Fruit fly (Drosophila melanogaster) whole organism, embryonic: Measurements from ENCODE around the gene CG12379.
A peak's percentile ranks its signal among the peaks of the same experiment; 100 is the strongest.

Experiments
- Asciz ChIP-seq: fragments of 200-800 bp; sonication (Bioruptor generic); optimal IDR thresholded peaks from 2 replicates; lab custom pipeline; 2017; ENCODE audit warnings: missing biosample characterization, mild to moderate bottlenecking, missing genetic modification characterization, missing genetic modification reagents
- BEAF-32 ChIP-seq: fragments of 200-800 bp; sonication (Bioruptor generic); optimal IDR thresholded peaks from 3 replicates; lab custom pipeline; 2017; ENCODE audit warnings: missing biosample characterization, missing genetic modification characterization, mild to moderate bottlenecking, moderate library complexity, missing genetic modification reagents
- CG10321 ChIP-seq: fragments of 200-800 bp; sonication (Bioruptor generic); IDR thresholded peaks from 2 replicates; pipeline ENCODE4 v1.3.6; 2022; ENCODE audit warnings: missing biosample characterization, missing genetic modification characterization
- CG10543 ChIP-seq: fragments of 200-800 bp; sonication (Bioruptor generic); optimal IDR thresholded peaks from 3 replicates; lab custom pipeline; 2017; ENCODE audit warnings: missing biosample characterization, mild to moderate bottlenecking, missing genetic modification characterization, moderate library complexity
- CG11093 ChIP-seq: fragments of 200-800 bp; sonication (Bioruptor generic); IDR thresholded peaks from 3 replicates; pipeline ENCODE4 v1.3.6; 2022; ENCODE audit warnings: missing biosample characterization, missing genetic modification characterization
- CG12155 ChIP-seq: fragments of 200-800 bp; sonication (Bioruptor generic); optimal IDR thresholded peaks from 3 replicates; lab custom pipeline; 2016; ENCODE audit warnings: missing biosample characterization, missing genetic modification characterization
- CG12942 ChIP-seq: fragments of 200-800 bp; sonication (Bioruptor generic); optimal IDR thresholded peaks from 3 replicates; lab custom pipeline; 2016; ENCODE audit warnings: missing biosample characterization, missing genetic modification characterization
- CG13296 ChIP-seq: fragments of 200-800 bp; sonication (Bioruptor generic); optimal IDR thresholded peaks from 3 replicates; lab custom pipeline; 2018; ENCODE audit warnings: missing biosample characterization, mild to moderate bottlenecking, missing genetic modification characterization
- CG16813 ChIP-seq: fragments of 200-800 bp; sonication (Bioruptor generic); IDR thresholded peaks from 3 replicates; pipeline ENCODE4 v1.3.6; 2022; ENCODE audit warnings: missing biosample characterization, missing genetic modification characterization; ENCODE audit not compliant: partially characterized antibody
- CG16863 ChIP-seq: fragments of 200-800 bp; sonication (Bioruptor generic); optimal IDR thresholded peaks from 3 replicates; lab custom pipeline; 2016; ENCODE audit warnings: missing biosample characterization, missing genetic modification characterization
- CG17568 ChIP-seq: fragments of 200-800 bp; sonication (Bioruptor generic); optimal IDR thresholded peaks from 2 replicates; lab custom pipeline; 2018; ENCODE audit warnings: missing biosample characterization, mild to moderate bottlenecking, missing genetic modification characterization, moderate library complexity
- CG2120 ChIP-seq: fragments of 200-800 bp; sonication (Bioruptor generic); optimal IDR thresholded peaks from 3 replicates; lab custom pipeline; 2016; ENCODE audit warnings: missing biosample characterization, missing genetic modification characterization
- CG2678 ChIP-seq: fragments of 200-800 bp; sonication (Bioruptor generic); optimal IDR thresholded peaks from 3 replicates; lab custom pipeline; 2019; ENCODE audit warnings: missing biosample characterization, mild to moderate bottlenecking, missing genetic modification characterization, moderate library complexity
- CG31441 ChIP-seq: fragments of 200-800 bp; sonication (Bioruptor generic); IDR thresholded peaks from 2 replicates; pipeline ENCODE4 v1.3.6; 2022; ENCODE audit warnings: missing biosample characterization, missing genetic modification characterization
- CG3407 ChIP-seq: fragments of 200-800 bp; sonication (Bioruptor generic); optimal IDR thresholded peaks from 2 replicates; lab custom pipeline; 2018; ENCODE audit warnings: missing biosample characterization, mild to moderate bottlenecking, missing genetic modification characterization
- CG4360 ChIP-seq: fragments of 200-800 bp; sonication (Bioruptor generic); IDR thresholded peaks from 2 replicates; pipeline ENCODE4 v1.3.6; 2022; ENCODE audit warnings: missing biosample characterization, missing genetic modification characterization
- CG4707 ChIP-seq: fragments of 200-800 bp; sonication (Bioruptor generic); optimal IDR thresholded peaks from 2 replicates; lab custom pipeline; 2018; ENCODE audit warnings: missing biosample characterization, mild to moderate bottlenecking, missing genetic modification characterization, moderate library complexity
- CG6689 ChIP-seq: fragments of 200-800 bp; sonication (Bioruptor generic); IDR thresholded peaks from 2 replicates; pipeline ENCODE4 v1.3.6; 2022; ENCODE audit warnings: missing biosample characterization, missing genetic modification characterization
- CG7372 ChIP-seq: fragments of 200-800 bp; sonication (Bioruptor generic); IDR thresholded peaks from 2 replicates; pipeline ENCODE4 v1.3.6; 2022; ENCODE audit warnings: missing biosample characterization, missing genetic modification characterization
- CG8359 ChIP-seq: fragments of 200-800 bp; sonication (Bioruptor generic); optimal IDR thresholded peaks from 2 replicates; lab custom pipeline; 2017; ENCODE audit warnings: missing biosample characterization, mild to moderate bottlenecking, missing genetic modification characterization, borderline replicate concordance
- CG9215 ChIP-seq: fragments of 200-800 bp; sonication (Bioruptor generic); IDR thresholded peaks from 2 replicates; pipeline ENCODE4 v1.3.6; 2022; ENCODE audit warnings: missing biosample characterization, missing genetic modification characterization
- CG9727 ChIP-seq: fragments of 200-800 bp; sonication (Bioruptor generic); optimal IDR thresholded peaks from 3 replicates; lab custom pipeline; 2017; ENCODE audit warnings: missing biosample characterization, mild to moderate bottlenecking, missing genetic modification characterization
- Deaf1 ChIP-seq: fragments of 200-800 bp; optimal IDR thresholded peaks from 3 replicates; lab custom pipeline; 2019; ENCODE audit warnings: missing biosample characterization, mild to moderate bottlenecking, missing genetic modification characterization, moderate library complexity
- Dek ChIP-seq: fragments of 200-800 bp; sonication (Bioruptor generic); optimal IDR thresholded peaks from 3 replicates; lab custom pipeline; 2019; ENCODE audit warnings: missing biosample characterization, mild to moderate bottlenecking, missing genetic modification characterization, moderate library complexity
- Dp ChIP-seq: fragments of 200-800 bp; sonication (Bioruptor generic); optimal IDR thresholded peaks from 2 replicates; lab custom pipeline; 2018; ENCODE audit warnings: missing biosample characterization, mild to moderate bottlenecking, missing genetic modification characterization, moderate library complexity
- Gug ChIP-seq: fragments of 200-800 bp; sonication (Bioruptor generic); IDR thresholded peaks from 4 replicates; pipeline ENCODE4 v1.3.6; 2022; ENCODE audit warnings: missing biosample characterization, missing genetic modification characterization
- HLH54F ChIP-seq: fragments of 200-800 bp; sonication (Bioruptor generic); optimal IDR thresholded peaks from 3 replicates; lab custom pipeline; 2016; ENCODE audit warnings: missing biosample characterization, missing genetic modification characterization
- Meics ChIP-seq: fragments of 200-800 bp; sonication (Bioruptor generic); optimal IDR thresholded peaks from 2 replicates; lab custom pipeline; 2017; ENCODE audit warnings: missing biosample characterization, mild to moderate bottlenecking, missing genetic modification characterization
- Mrtf ChIP-seq: fragments of 200-800 bp; sonication (Bioruptor generic); IDR thresholded peaks from 3 replicates; pipeline ENCODE4 v1.3.6; 2022; ENCODE audit warnings: missing biosample characterization, missing genetic modification characterization
- NFAT ChIP-seq: fragments of 200-800 bp; sonication (Bioruptor generic); IDR thresholded peaks from 2 replicates; pipeline ENCODE4 v1.3.6; 2022; ENCODE audit warnings: missing biosample characterization, missing genetic modification characterization
- Opbp ChIP-seq: fragments of 200-800 bp; sonication (Bioruptor generic); IDR thresholded peaks from 3 replicates; pipeline ENCODE4 v1.3.6; 2022; ENCODE audit warnings: missing biosample characterization, missing genetic modification characterization; ENCODE audit not compliant: partially characterized antibody
- Pdp1 ChIP-seq, 2 experiments: fragments of 200-800 bp; sonication (Bioruptor generic); optimal IDR thresholded peaks; 3 replicates each; lab custom pipeline; 2016; ENCODE audit warnings: missing biosample characterization in 2 of 2, missing genetic modification characterization in 2 of 2, mild to moderate bottlenecking in 1 of 2, moderate library complexity in 1 of 2
- Six4 ChIP-seq: fragments of 200-800 bp; sonication (Bioruptor generic); optimal IDR thresholded peaks from 2 replicates; lab custom pipeline; 2016; ENCODE audit warnings: missing biosample characterization, missing genetic modification characterization
- TFAM ChIP-seq: fragments of 200-800 bp; sonication (Bioruptor generic); optimal IDR thresholded peaks from 2 replicates; lab custom pipeline; 2017; ENCODE audit warnings: missing biosample characterization, missing genetic modification characterization, inconsistent platforms
- al ChIP-seq: fragments of 200-800 bp; sonication (Bioruptor generic); IDR thresholded peaks from 2 replicates; pipeline ENCODE4 v1.3.6; 2022; ENCODE audit warnings: missing biosample characterization, missing genetic modification characterization
- cwo ChIP-seq: fragments of 200-800 bp; sonication (Bioruptor generic); optimal IDR thresholded peaks from 3 replicates; lab custom pipeline; 2017; ENCODE audit warnings: missing biosample characterization, missing genetic modification characterization, mild to moderate bottlenecking, moderate library complexity, missing genetic modification reagents
- dimm ChIP-seq: fragments of 200-800 bp; sonication (Bioruptor generic); IDR thresholded peaks from 2 replicates; pipeline ENCODE4 v1.3.6; 2022; ENCODE audit warnings: missing biosample characterization, missing genetic modification characterization
- dmrt11E ChIP-seq: fragments of 200-800 bp; sonication (Bioruptor generic); optimal IDR thresholded peaks from 3 replicates; lab custom pipeline; 2018; ENCODE audit warnings: missing biosample characterization, mild to moderate bottlenecking, missing genetic modification characterization, moderate library complexity
- hb ChIP-seq: fragments of 200-800 bp; sonication (Bioruptor generic); IDR thresholded peaks from 3 replicates; pipeline ENCODE4 v1.3.6; 2022; ENCODE audit warnings: missing biosample characterization, missing genetic modification characterization; ENCODE audit not compliant: partially characterized antibody
- hth ChIP-seq: fragments of >200 bp; optimal IDR thresholded peaks from 2 replicates; lab custom pipeline; 2017; ENCODE audit warnings: inconsistent platforms
- nerfin-2 ChIP-seq: fragments of 200-800 bp; sonication (Bioruptor generic); IDR thresholded peaks from 2 replicates; pipeline ENCODE4 v1.3.6; 2022; ENCODE audit warnings: missing biosample characterization, missing genetic modification characterization; ENCODE audit not compliant: partially characterized antibody
- odd ChIP-seq: fragments of 200-800 bp; sonication (Bioruptor generic); optimal IDR thresholded peaks from 2 replicates; lab custom pipeline; 2017; ENCODE audit warnings: missing biosample characterization, mild to moderate bottlenecking, missing genetic modification characterization
- otp ChIP-seq: fragments of 200-800 bp; sonication (Bioruptor generic); IDR thresholded peaks from 3 replicates; pipeline ENCODE4, ENCODE4 v1.3.6; 2022; ENCODE audit warnings: missing biosample characterization, missing genetic modification characterization
- prd ChIP-seq, 3 experiments: fragments of >200 bp in 2 of 3; fragments of 200-800 bp in 1 of 3; sonication (Bioruptor generic) in 1 of 3; optimal IDR thresholded peaks in 2 of 3; IDR thresholded peaks in 1 of 3; 2 replicates in 2 of 3; 3 replicates in 1 of 3; pipeline versions ENCODE4 v1.3.6 to Lab custom; 2017 to 2022; ENCODE audit warnings: missing biosample characterization in 1 of 3, missing genetic modification characterization in 1 of 3
- row ChIP-seq: fragments of 200-800 bp; sonication (Bioruptor generic); IDR thresholded peaks from 3 replicates; pipeline ENCODE4 v1.3.6; 2022; ENCODE audit warnings: missing biosample characterization, missing genetic modification characterization
- sd ChIP-seq: fragments of 200-800 bp; sonication (Bioruptor generic); optimal IDR thresholded peaks from 3 replicates; lab custom pipeline; 2018; ENCODE audit warnings: missing biosample characterization, mild to moderate bottlenecking, missing genetic modification characterization, moderate library complexity
- shn ChIP-seq: fragments of 200-800 bp; sonication (Bioruptor generic); optimal IDR thresholded peaks from 3 replicates; lab custom pipeline; 2016; ENCODE audit warnings: missing biosample characterization, missing genetic modification characterization
- tna ChIP-seq: fragments of 200-800 bp; sonication (Bioruptor generic); IDR thresholded peaks from 2 replicates; pipeline ENCODE4 v1.3.6; 2022; ENCODE audit warnings: missing biosample characterization, missing genetic modification characterization; ENCODE audit not compliant: partially characterized antibody
- usp ChIP-seq: fragments of >200 bp; optimal IDR thresholded peaks from 2 replicates; lab custom pipeline; 2017; ENCODE audit warnings: missing biosample characterization, missing genetic modification characterization

Gene CG12379

DNA sequence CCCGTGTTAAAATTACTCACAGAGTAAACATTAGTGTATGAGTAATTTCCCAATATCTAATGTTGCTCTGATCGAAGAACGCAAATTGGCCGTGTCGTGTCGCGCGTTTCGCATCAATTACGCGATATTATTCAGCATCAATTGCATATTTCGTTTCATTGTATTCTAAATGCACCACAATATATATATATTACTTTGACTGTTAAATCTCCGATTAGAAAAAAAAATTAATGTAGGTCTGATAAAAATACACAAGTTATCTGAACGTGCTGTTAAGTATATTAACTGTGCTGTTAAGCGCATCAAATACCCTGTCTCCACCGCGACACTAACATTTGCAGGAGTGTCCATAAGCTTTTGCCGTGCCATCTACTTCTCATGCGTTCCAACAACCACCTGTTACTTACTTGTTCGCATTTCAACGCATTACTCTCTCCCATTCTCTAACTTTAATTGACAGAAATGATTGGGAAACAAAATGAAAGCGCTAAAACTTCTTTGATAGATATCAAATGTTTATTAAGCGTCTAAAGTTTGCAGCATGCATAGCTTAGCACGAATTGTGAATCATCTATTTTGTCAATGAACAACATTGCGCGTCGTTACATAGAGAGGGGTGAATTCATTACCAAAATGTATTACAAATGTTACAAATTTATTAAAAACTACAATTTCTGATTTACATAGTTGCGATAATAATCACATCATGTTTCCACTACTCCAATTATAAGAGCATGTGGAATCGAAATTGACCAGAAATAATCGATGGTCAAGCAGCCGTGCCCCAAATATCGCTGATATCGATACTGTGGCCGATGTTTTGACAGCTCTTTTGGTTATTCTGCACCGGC lies 26.9 kb upstream of the CG12379 start, which contains the start of the genes Graf and mRpL3 (continued):
- TF ChIP-seq hth (no peak), CG13296 (GFP tag; lab: Kevin White, UChicago) (no peak), row (GFP tag; lab: Robert Waterston, UW) (peak; percentile 57), Meics (GFP tag; lab: Kevin White, UChicago) (no peak), CG8359 (GFP tag; lab: Kevin White, UChicago) (no peak), usp (GFP tag; lab: Kevin White, UChicago) (no peak), tna (GFP tag; lab: Robert Waterston, UW) (peak; percentile 93), CG4707 (GFP tag; lab: Kevin White, UChicago) (no peak), CG10321 (no peak), CG16863 (GFP tag; lab: Kevin White, UChicago) (no peak), shn (GFP tag; lab: Kevin White, UChicago) (no peak), Dp (GFP tag; lab: Kevin White, UChicago) (no peak), CG11093 (no peak), odd (GFP tag; lab: Kevin White, UChicago) (no peak), prd (optimal IDR thresholded peaks at IDR 0.05; lab: Kevin White, UChicago) (no peak), prd (GFP tag; IDR thresholded peaks at IDR 0.05; lab: Robert Waterston, UW) (no peak), al (GFP tag; lab: Robert Waterston, UW) (no peak), CG9215 (GFP tag; lab: Robert Waterston, UW) (no peak), CG16813 (GFP tag; lab: Robert Waterston, UW) (peak; percentile 92), dmrt11E (tag; lab: Kevin White, UChicago) (no peak), NFAT (GFP tag; lab: Robert Waterston, UW) (no peak), CG2678 (tag; lab: Kevin White, UChicago) (no peak), BEAF-32 (GFP tag; lab: Kevin White, UChicago) (peak; percentile 86), CG2120 (GFP tag; lab: Kevin White, UChicago) (peak; percentile 5), Mrtf (no peak), CG4360 (GFP tag; lab: Robert Waterston, UW) (no peak), CG12942 (GFP tag; lab: Kevin White, UChicago) (no peak), CG12155 (GFP tag; lab: Kevin White, UChicago) (no peak), TFAM (GFP tag; lab: Kevin White, UChicago) (no peak), dimm (no peak), Dek (tag; lab: Kevin White, UChicago) (no peak), CG9727 (GFP tag; lab: Kevin White, UChicago) (no peak), CG10543 (GFP tag; lab: Kevin White, UChicago) (no peak), CG17568 (no peak), Opbp (GFP tag; lab: Robert Waterston, UW) (peak; percentile 94), cwo (GFP tag; lab: Kevin White, UChicago) (no peak), CG6689 (GFP tag; lab: Robert Waterston, UW) (no peak), Asciz (no peak), sd (tag; lab: Kevin White, UChicago) (no peak), Six4 (GFP tag; lab: Kevin White, UChicago) (no peak), Gug (no peak), Pdp1 (GFP tag; optimal IDR thresholded peaks at IDR 0.05; lab: Kevin White, UChicago) (no peak), CG7372 (GFP tag; lab: Robert Waterston, UW) (no peak), CG3407 (GFP tag; lab: Kevin White, UChicago) (no peak), hb (GFP tag; lab: Robert Waterston, UW) (peak; percentile 93), nerfin-2 (GFP tag; lab: Robert Waterston, UW) (peak; percentile 92), Deaf1 (no peak), otp (GFP tag; lab: Robert Waterston, UW) (no peak), CG31441 (no peak), HLH54F (GFP tag; lab: Kevin White, UChicago) (no peak)
